Fruit fly (Drosophila melanogaster) whole organism, embryonic: ENCODE data around the gene CG33654.

Source experiments
- BEAF-32 ChIP-seq: fragments of 200-800 bp; sonication (Bioruptor generic); optimal IDR thresholded peaks from 3 replicates; lab custom pipeline; 2017; ENCODE audit warnings: missing biosample characterization, missing genetic modification characterization, mild to moderate bottlenecking, moderate library complexity, missing genetic modification reagents
- Bgb ChIP-seq: fragments of 200-800 bp; sonication (Bioruptor generic); IDR thresholded peaks from 2 replicates; pipeline ENCODE4 v1.3.6; 2022; ENCODE audit warnings: missing biosample characterization, missing genetic modification characterization; ENCODE audit not compliant: partially characterized antibody
- BtbVII ChIP-seq: fragments of 200-800 bp; sonication (Bioruptor generic); optimal IDR thresholded peaks from 3 replicates; lab custom pipeline; 2017; ENCODE audit warnings: missing biosample characterization, mild to moderate bottlenecking, missing genetic modification characterization
- CG1024 ChIP-seq: fragments of 200-800 bp; sonication (Bioruptor generic); IDR thresholded peaks from 2 replicates; pipeline ENCODE4 v1.3.6; 2022; ENCODE audit warnings: missing biosample characterization, missing genetic modification characterization
- CG10321 ChIP-seq: fragments of 200-800 bp; sonication (Bioruptor generic); IDR thresholded peaks from 2 replicates; pipeline ENCODE4 v1.3.6; 2022; ENCODE audit warnings: missing biosample characterization, missing genetic modification characterization
- CG15601 ChIP-seq: fragments of 200-800 bp; sonication (Bioruptor generic); optimal IDR thresholded peaks from 3 replicates; lab custom pipeline; 2019; ENCODE audit warnings: missing biosample characterization, mild to moderate bottlenecking, missing genetic modification characterization, moderate library complexity
- CG18764 ChIP-seq: fragments of 200-800 bp; sonication (Bioruptor generic); optimal IDR thresholded peaks from 3 replicates; lab custom pipeline; 2016; ENCODE audit warnings: missing biosample characterization, missing genetic modification characterization
- CG2678 ChIP-seq: fragments of 200-800 bp; sonication (Bioruptor generic); optimal IDR thresholded peaks from 3 replicates; lab custom pipeline; 2019; ENCODE audit warnings: missing biosample characterization, mild to moderate bottlenecking, missing genetic modification characterization, moderate library complexity
- CG2889 ChIP-seq: fragments of 200-800 bp; sonication (Bioruptor generic); IDR thresholded peaks from 3 replicates; pipeline ENCODE4 v1.3.6; 2022; ENCODE audit warnings: missing biosample characterization, missing genetic modification characterization
- CG30431 ChIP-seq: fragments of 200-800 bp; sonication (Bioruptor generic); optimal IDR thresholded peaks from 2 replicates; lab custom pipeline; 2017; ENCODE audit warnings: missing biosample characterization, missing genetic modification characterization
- CG31388 ChIP-seq: fragments of 200-800 bp; sonication (Bioruptor generic); optimal IDR thresholded peaks from 2 replicates; lab custom pipeline; 2016; ENCODE audit warnings: missing biosample characterization, missing genetic modification characterization
- CG33557 ChIP-seq: fragments of 200-800 bp; sonication (Bioruptor generic); optimal IDR thresholded peaks from 2 replicates; lab custom pipeline; 2019; ENCODE audit warnings: missing biosample characterization, mild to moderate bottlenecking, missing genetic modification characterization, moderate library complexity
- CG4360 ChIP-seq: fragments of 200-800 bp; sonication (Bioruptor generic); IDR thresholded peaks from 2 replicates; pipeline ENCODE4 v1.3.6; 2022; ENCODE audit warnings: missing biosample characterization, missing genetic modification characterization
- CG4404 ChIP-seq: fragments of 200-800 bp; sonication (Bioruptor generic); IDR thresholded peaks from 2 replicates; pipeline ENCODE4 v1.3.6; 2022; ENCODE audit warnings: missing biosample characterization, missing genetic modification characterization
- CG7928 ChIP-seq: fragments of 200-800 bp; sonication (Bioruptor generic); optimal IDR thresholded peaks from 2 replicates; lab custom pipeline; 2017; ENCODE audit warnings: missing biosample characterization, mild to moderate bottlenecking, missing genetic modification characterization
- CG9932 ChIP-seq: fragments of 200-800 bp; sonication (Bioruptor generic); IDR thresholded peaks from 2 replicates; pipeline ENCODE4 v1.3.6; 2022; ENCODE audit warnings: missing biosample characterization, missing genetic modification characterization
- CHES-1-like ChIP-seq: fragments of 200-800 bp; sonication (Bioruptor generic); optimal IDR thresholded peaks from 2 replicates; lab custom pipeline; 2016; ENCODE audit warnings: missing biosample characterization, missing genetic modification characterization
- Dip3 ChIP-seq: fragments of 200-800 bp; sonication (Bioruptor generic); optimal IDR thresholded peaks from 3 replicates; lab custom pipeline; 2016; ENCODE audit warnings: missing biosample characterization, missing genetic modification characterization
- Doc2 ChIP-seq: fragments of 200-800 bp; sonication (Bioruptor generic); IDR thresholded peaks from 2 replicates; pipeline ENCODE4 v1.3.6; 2022; ENCODE audit warnings: missing biosample characterization, missing genetic modification characterization
- Dp ChIP-seq: fragments of 200-800 bp; sonication (Bioruptor generic); optimal IDR thresholded peaks from 2 replicates; lab custom pipeline; 2018; ENCODE audit warnings: missing biosample characterization, mild to moderate bottlenecking, missing genetic modification characterization, moderate library complexity
- Drgx ChIP-seq: fragments of 200-800 bp; sonication (Bioruptor generic); IDR thresholded peaks from 2 replicates; pipeline ENCODE4 v1.3.6; 2022; ENCODE audit warnings: missing biosample characterization, missing genetic modification characterization
- Hr78 ChIP-seq, 2 experiments: fragments of 200-800 bp in 1 of 2; fragments of >200 bp in 1 of 2; sonication (Bioruptor generic) in 1 of 2; optimal IDR thresholded peaks; 2 replicates each; lab custom pipeline; 2017 to 2019; ENCODE audit warnings: missing biosample characterization in 2 of 2, missing genetic modification characterization in 2 of 2, mild to moderate bottlenecking in 1 of 2, moderate library complexity in 1 of 2
- MTF-1 ChIP-seq: fragments of 200-800 bp; sonication (Bioruptor generic); optimal IDR thresholded peaks from 2 replicates; lab custom pipeline; 2018; ENCODE audit warnings: missing biosample characterization, mild to moderate bottlenecking, missing genetic modification characterization, borderline replicate concordance
- Meics ChIP-seq: fragments of 200-800 bp; sonication (Bioruptor generic); optimal IDR thresholded peaks from 2 replicates; lab custom pipeline; 2017; ENCODE audit warnings: missing biosample characterization, mild to moderate bottlenecking, missing genetic modification characterization
- Poxn ChIP-seq: fragments of 200-800 bp; sonication (Bioruptor generic); IDR thresholded peaks from 2 replicates; pipeline ENCODE4 v1.3.6; 2022; ENCODE audit warnings: missing biosample characterization, missing genetic modification characterization
- Sry-β ChIP-seq: fragments of 200-800 bp; sonication (Bioruptor generic); optimal IDR thresholded peaks from 2 replicates; lab custom pipeline; 2018; ENCODE audit warnings: missing biosample characterization, mild to moderate bottlenecking, missing genetic modification characterization, moderate library complexity
- Ssrp ChIP-seq: fragments of 200-800 bp; sonication (Bioruptor generic); optimal IDR thresholded peaks from 2 replicates; lab custom pipeline; 2018; ENCODE audit warnings: missing biosample characterization, mild to moderate bottlenecking, missing genetic modification characterization, moderate library complexity
- Trl ChIP-seq, 3 experiments: fragments of >200 bp in 2 of 3; fragments of 200-800 bp in 1 of 3; sonication (Bioruptor generic) in 1 of 3; optimal IDR thresholded peaks; 2 replicates in 1 of 3; 3 replicates in 2 of 3; lab custom pipeline; 2016 to 2017; ENCODE audit warnings: missing biosample characterization in 1 of 3, missing genetic modification characterization in 1 of 3
- ase ChIP-seq: fragments of 200-800 bp; sonication (Bioruptor generic); IDR thresholded peaks from 3 replicates; pipeline ENCODE4 v1.3.6; 2022; ENCODE audit warnings: missing biosample characterization, missing genetic modification characterization
- bsh ChIP-seq, 2 experiments: fragments of 200-800 bp; sonication (Bioruptor generic); optimal IDR thresholded peaks; 2 replicates each; lab custom pipeline; 2017 to 2018; ENCODE audit warnings: mild to moderate bottlenecking in 2 of 2, missing biosample characterization in 2 of 2, missing genetic modification characterization in 2 of 2, moderate library complexity in 1 of 2
- fd64A ChIP-seq: fragments of 200-800 bp; sonication (Bioruptor generic); optimal IDR thresholded peaks from 3 replicates; lab custom pipeline; 2018; ENCODE audit warnings: missing biosample characterization, mild to moderate bottlenecking, missing genetic modification characterization
- fu2 ChIP-seq: fragments of 200-800 bp; sonication (Bioruptor generic); optimal IDR thresholded peaks from 2 replicates; lab custom pipeline; 2016; ENCODE audit warnings: missing biosample characterization, missing genetic modification characterization
- gfzf ChIP-seq: fragments of 200-800 bp; sonication (Bioruptor generic); optimal IDR thresholded peaks from 2 replicates; lab custom pipeline; 2016; ENCODE audit warnings: missing biosample characterization, mild to moderate bottlenecking, missing genetic modification characterization, moderate library complexity
- gsb-n ChIP-seq: fragments of 200-800 bp; sonication (Bioruptor generic); optimal IDR thresholded peaks from 3 replicates; lab custom pipeline; 2018; ENCODE audit warnings: missing biosample characterization, mild to moderate bottlenecking, missing genetic modification characterization
- hb ChIP-seq: fragments of 200-800 bp; sonication (Bioruptor generic); IDR thresholded peaks from 3 replicates; pipeline ENCODE4 v1.3.6; 2022; ENCODE audit warnings: missing biosample characterization, missing genetic modification characterization; ENCODE audit not compliant: partially characterized antibody
- lab ChIP-seq: fragments of 200-800 bp; sonication (Bioruptor generic); optimal IDR thresholded peaks from 3 replicates; lab custom pipeline; 2017; ENCODE audit warnings: missing biosample characterization, missing genetic modification characterization, mild to moderate bottlenecking, moderate library complexity, missing genetic modification reagents
- lbe ChIP-seq: fragments of 200-800 bp; sonication (Bioruptor generic); optimal IDR thresholded peaks from 2 replicates; lab custom pipeline; 2016; ENCODE audit warnings: missing biosample characterization, mild to moderate bottlenecking, missing genetic modification characterization
- lilli ChIP-seq: fragments of 200-800 bp; sonication (Bioruptor generic); optimal IDR thresholded peaks from 3 replicates; lab custom pipeline; 2016; ENCODE audit warnings: missing biosample characterization, missing genetic modification characterization
- lov ChIP-seq, 2 experiments: fragments of 200-800 bp in 1 of 2; fragments of >200 bp in 1 of 2; sonication (Bioruptor generic) in 1 of 2; IDR thresholded peaks in 1 of 2; optimal IDR thresholded peaks in 1 of 2; 2 replicates in 1 of 2; 3 replicates in 1 of 2; pipeline versions ENCODE4 v1.3.6 to Lab custom; 2017 to 2022; ENCODE audit warnings: missing biosample characterization in 1 of 2, missing genetic modification characterization in 1 of 2
- luna ChIP-seq: fragments of 200-800 bp; sonication (Bioruptor generic); optimal IDR thresholded peaks from 2 replicates; lab custom pipeline; 2016; ENCODE audit warnings: missing biosample characterization, missing genetic modification characterization
- nerfin-2 ChIP-seq: fragments of 200-800 bp; sonication (Bioruptor generic); IDR thresholded peaks from 2 replicates; pipeline ENCODE4 v1.3.6; 2022; ENCODE audit warnings: missing biosample characterization, missing genetic modification characterization; ENCODE audit not compliant: partially characterized antibody
- pan ChIP-seq, 4 experiments: fragments of >200 bp in 3 of 4; fragments of 200-800 bp in 1 of 4; sonication (Bioruptor generic) in 1 of 4; optimal IDR thresholded peaks in 3 of 4; IDR thresholded peaks in 1 of 4; 2 replicates each; pipeline versions ENCODE4 v1.3.6 to Lab custom; 2017 to 2022; ENCODE audit warnings: missing biosample characterization in 2 of 4, missing genetic modification characterization in 2 of 4, mixed read lengths in 1 of 4
- pros ChIP-seq: fragments of 200-800 bp; sonication (Bioruptor generic); optimal IDR thresholded peaks from 3 replicates; lab custom pipeline; 2019; ENCODE audit warnings: missing biosample characterization, mild to moderate bottlenecking, missing genetic modification characterization, moderate library complexity
- sd ChIP-seq: fragments of 200-800 bp; sonication (Bioruptor generic); optimal IDR thresholded peaks from 3 replicates; lab custom pipeline; 2018; ENCODE audit warnings: missing biosample characterization, mild to moderate bottlenecking, missing genetic modification characterization, moderate library complexity
- sr ChIP-seq: fragments of 200-800 bp; sonication (Bioruptor generic); IDR thresholded peaks from 3 replicates; pipeline ENCODE4 v1.3.6; 2022; ENCODE audit warnings: missing biosample characterization, missing genetic modification characterization
- tup ChIP-seq: fragments of 200-800 bp; sonication (Bioruptor generic); optimal IDR thresholded peaks from 2 replicates; lab custom pipeline; 2016; ENCODE audit warnings: missing biosample characterization, mild to moderate bottlenecking, missing genetic modification characterization, moderate library complexity
- zfh2 ChIP-seq: fragments of 200-800 bp; sonication (Bioruptor generic); optimal IDR thresholded peaks from 2 replicates; lab custom pipeline; 2016; ENCODE audit warnings: missing biosample characterization, missing genetic modification characterization

Gene CG33654

dm6 chr3R:9555334-9555974 lies 27.6 kb downstream of the CG33654 start, which contains the start of the genes CG9386 and BckdhA (continued):
- TF ChIP-seq CG33557 (peak; percentile 10), fd64A (GFP tag; lab: Kevin White, UChicago) (no peak), CHES-1-like (GFP tag; lab: Kevin White, UChicago) (peak; percentile 61), Bgb (GFP tag; lab: Robert Waterston, UW) (peak; percentile 69), Dip3 (peak; percentile 63), gsb-n (tag; lab: Kevin White, UChicago) (no peak), fu2 (peak; percentile 46), CG9932 (GFP tag; lab: Robert Waterston, UW) (peak; percentile 80), BtbVII (GFP tag; lab: Kevin White, UChicago) (no peak), lov (optimal IDR thresholded peaks at IDR 0.05; lab: Kevin White, UChicago) (no peak), lov (GFP tag; IDR thresholded peaks at IDR 0.05; lab: Robert Waterston, UW) (no peak), Meics (GFP tag; lab: Kevin White, UChicago) (peak; percentile 67), bsh (GFP tag; optimal IDR thresholded peaks at IDR 0.05; lab: Kevin White, UChicago) (peak in 1 of 2 experiments; percentile 15), CG1024 (no peak), CG30431 (GFP tag; lab: Kevin White, UChicago) (no peak), nerfin-2 (GFP tag; lab: Robert Waterston, UW) (peak; percentile 60; the same call in 1 of the 2 replicates), CG10321 (no peak), MTF-1 (no peak), Poxn (no peak), Sry-β (GFP tag; lab: Kevin White, UChicago) (peak; percentile 33), lilli (GFP tag; lab: Kevin White, UChicago) (peak; percentile 78), Trl (optimal IDR thresholded peaks at IDR 0.05; lab: Kevin White, UChicago) (no peak), Trl (GFP tag; optimal IDR thresholded peaks at IDR 0.05; lab: Kevin White, UChicago) (peak; percentile 52), CG4404 (GFP tag; lab: Robert Waterston, UW) (no peak), ase (GFP tag; lab: Robert Waterston, UW) (peak; percentile 46; the same call in 1 of the 3 replicates), CG7928 (GFP tag; lab: Kevin White, UChicago) (no peak), zfh2 (GFP tag; lab: Kevin White, UChicago) (peak; percentile 58), pros (GFP tag; lab: Kevin White, UChicago) (no peak), CG31388 (GFP tag; lab: Kevin White, UChicago) (no peak), Hr78 (GFP tag; optimal IDR thresholded peaks at IDR 0.05; lab: Kevin White, UChicago) (no peak), CG18764 (GFP tag; lab: Kevin White, UChicago) (peak; percentile 16), CG2889 (GFP tag; lab: Robert Waterston, UW) (no peak), gfzf (GFP tag; lab: Kevin White, UChicago) (no peak), CG2678 (tag; lab: Kevin White, UChicago) (peak; percentile 63), pan (optimal IDR thresholded peaks at IDR 0.05; lab: Kevin White, UChicago) (no peak), pan (GFP tag; optimal IDR thresholded peaks at IDR 0.05 in 1 of 2, IDR thresholded peaks at IDR 0.05 in 1 of 2) (peak in 1 of 2 experiments; percentile 55), lbe (no peak), lab (GFP tag; lab: Kevin White, UChicago) (peak; percentile 55), Drgx (GFP tag; lab: Robert Waterston, UW) (no peak), luna (GFP tag; lab: Kevin White, UChicago) (no peak), Doc2 (GFP tag; lab: Robert Waterston, UW) (no peak), CG15601 (tag; lab: Kevin White, UChicago) (peak; percentile 38), Dp (peak; percentile 77), hb (GFP tag; lab: Robert Waterston, UW) (peak; percentile 67; the same call in 2 of the 3 replicates), BEAF-32 (peak; percentile 84), CG4360 (GFP tag; lab: Robert Waterston, UW) (no peak), tup (GFP tag; lab: Kevin White, UChicago) (no peak), Ssrp (tag; lab: Kevin White, UChicago) (peak; percentile 35), sd (tag; lab: Kevin White, UChicago) (peak; percentile 6), sr (GFP tag; lab: Robert Waterston, UW) (no peak)
